Fruit fly (Drosophila melanogaster) Kc167 (cell line): ENCODE measurements around the gene CG31142.

Source experiments
- Myc ChIP-seq: fragments of >200 bp; optimal IDR thresholded peaks from 2 replicates; lab custom pipeline; 2017; ENCODE audit warnings: missing external identifiers
- Sin3A ChIP-seq: fragments of >200 bp; optimal IDR thresholded peaks from 2 replicates; lab custom pipeline; 2018; ENCODE audit warnings: missing external identifiers
- h ChIP-seq: fragments of >200 bp; optimal IDR thresholded peaks from 3 replicates; lab custom pipeline; 2018; ENCODE audit warnings: missing external identifiers
- insv ChIP-seq: fragments of >200 bp; optimal IDR thresholded peaks from 3 replicates; lab custom pipeline; 2018; ENCODE audit warnings: missing external identifiers
- psq ChIP-seq: fragments of >200 bp; optimal IDR thresholded peaks from 2 replicates; lab custom pipeline; 2017; ENCODE audit warnings: missing external identifiers
- ttk ChIP-seq: sonication (Bioruptor generic); optimal IDR thresholded peaks from 2 replicates; lab custom pipeline; 2017; ENCODE audit warnings: missing external identifiers

The CG31142 gene

dm6 chr3R:23919366-23919765 is 9.7 kb upstream of the CG31142 start:
- no peak for TF ChIP-seq Myc
- TF ChIP-seq insv (lab: Kevin White, UChicago) = no peak

dm6 chr3R:23920387-23920786 is 8.7 kb upstream of the CG31142 start:
- TF ChIP-seq insv (lab: Kevin White, UChicago) (no peak), Sin3A (no peak), psq (lab: Kevin White, UChicago) (no peak), Myc (no peak), ttk (lab: Kevin White, UChicago) (no peak), h (lab: Kevin White, UChicago) (no peak)

- TF ChIP-seq ttk (lab: Kevin White, UChicago) (no peak), Sin3A (no peak), psq (lab: Kevin White, UChicago) (no peak), h (lab: Kevin White, UChicago) (no peak), Myc (no peak), insv (lab: Kevin White, UChicago) (no peak)
Measured at dm6 chr3R:23920874-23921539, 8.0 kb upstream of the CG31142 start.

DNA sequence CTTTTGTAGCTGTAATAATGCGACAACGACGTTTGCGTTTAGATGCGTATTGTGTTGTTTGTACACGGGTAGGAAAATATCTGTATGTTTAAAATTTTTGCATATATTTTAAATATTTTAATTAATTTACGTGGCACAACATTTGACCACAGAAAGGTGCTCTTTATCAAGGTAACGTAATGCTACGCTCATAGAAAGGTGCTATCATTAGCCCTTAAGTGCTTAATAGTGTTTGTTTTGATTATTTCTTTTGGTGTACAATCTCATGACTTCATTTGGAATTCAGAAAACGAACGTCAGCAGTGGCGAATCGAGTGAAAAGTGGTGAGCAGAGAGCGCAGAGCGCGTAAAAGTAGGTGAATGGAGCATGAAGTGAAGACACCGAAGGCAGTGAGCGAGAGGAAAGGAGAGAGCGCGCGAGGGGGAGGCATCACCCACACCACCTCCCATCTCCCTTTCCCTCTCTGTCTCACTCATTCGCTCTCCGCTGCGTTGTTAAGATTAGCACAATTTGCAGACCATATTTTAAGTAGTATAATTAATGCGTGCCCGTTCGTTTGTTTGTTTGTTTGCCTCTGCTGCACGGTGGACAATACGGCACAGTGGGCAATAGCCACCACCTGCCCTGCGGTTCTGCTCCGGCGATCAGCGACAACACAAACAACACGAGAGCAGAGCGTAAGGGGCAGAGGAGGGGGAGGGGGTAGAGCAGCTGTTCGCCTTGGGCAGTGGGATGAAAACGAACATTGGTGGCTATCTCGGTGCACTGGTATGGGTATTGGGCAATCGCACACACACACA is 7.1 kb upstream of the CG31142 start:
- TF ChIP-seq Sin3A (no peak), psq (lab: Kevin White, UChicago) (no peak), ttk (lab: Kevin White, UChicago) (no peak), h (lab: Kevin White, UChicago) (no peak), insv (lab: Kevin White, UChicago) (no peak), Myc (no peak)

- TF ChIP-seq psq (lab: Kevin White, UChicago) (no peak), Sin3A (no peak)
Measured at dm6 chr3R:23922502-23923350, 6.3 kb upstream of the CG31142 start, which contains the start of the genes sba and CG31141. Gene sba, minus strand, starts transcription at chr3R:23922973. Gene CG31141, plus strand, starts transcription at chr3R:23923300.

DNA sequence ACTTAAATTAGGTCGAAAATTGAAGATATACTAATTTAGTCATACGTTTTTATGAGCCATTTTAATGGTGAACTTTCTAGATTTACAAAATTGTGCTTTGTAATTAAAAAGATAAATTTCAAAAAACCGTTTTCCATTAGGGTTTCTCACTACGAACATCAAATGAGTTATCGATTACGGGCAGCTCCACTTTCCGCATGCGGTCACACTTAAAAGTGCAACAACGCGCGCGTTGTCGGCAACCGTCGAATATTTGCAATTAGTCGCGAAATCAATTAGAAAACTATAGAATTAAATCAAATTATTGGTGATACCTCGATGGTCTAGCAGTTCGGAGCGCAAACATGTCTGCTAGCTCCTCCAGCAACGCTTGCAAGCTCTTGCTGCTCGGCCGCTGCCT is 4.8 kb upstream of the CG31142 start, which contains the start of gene Ndc1:
Ndc1 (plus strand) TSS at position 200 of the 400 bp plus-strand sequence.
- no peak for TF ChIP-seq psq (lab: Kevin White, UChicago)
- no peak for TF ChIP-seq Myc
- no peak for TF ChIP-seq ttk (lab: Kevin White, UChicago)
- TF ChIP-seq h (lab: Kevin White, UChicago) = no peak
- no peak for TF ChIP-seq insv (lab: Kevin White, UChicago)
- TF ChIP-seq Sin3A = no peak

DNA sequence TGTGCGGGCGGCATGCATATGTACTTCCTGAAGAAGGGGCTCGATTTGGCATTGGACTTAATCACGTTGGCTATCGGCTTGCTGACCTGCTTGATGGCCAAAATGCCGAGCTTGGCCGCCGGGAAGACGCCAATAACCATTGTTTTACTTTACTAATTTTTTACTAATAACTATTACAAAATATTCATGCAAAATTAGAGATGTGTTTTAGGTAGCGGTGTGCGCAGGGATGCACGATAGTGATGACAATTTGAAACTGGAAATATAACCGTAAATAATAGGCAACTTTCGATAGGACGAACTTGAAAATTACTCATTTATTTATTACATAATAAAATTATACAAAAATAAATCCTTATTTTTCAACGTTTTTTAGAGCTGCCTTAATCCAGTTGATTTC is 1.6 kb upstream of the CG31142 start, which contains the start of gene CG13601:
CG13601 (minus strand) TSS at position 206 of the 400 bp plus-strand sequence.
- TF ChIP-seq h (lab: Kevin White, UChicago) (no peak), psq (lab: Kevin White, UChicago) (no peak), insv (lab: Kevin White, UChicago) (no peak), Myc (no peak), Sin3A (no peak), ttk (lab: Kevin White, UChicago) (no peak)

- TF ChIP-seq Myc = no peak
- no peak for TF ChIP-seq ttk (lab: Kevin White, UChicago)
- no peak for TF ChIP-seq insv (lab: Kevin White, UChicago)
- TF ChIP-seq Sin3A = no peak
- no peak for TF ChIP-seq h (lab: Kevin White, UChicago)
- no peak for TF ChIP-seq psq (lab: Kevin White, UChicago)
Measured at dm6 chr3R:23931095-23931728, 2.2 kb downstream of the CG31142 start, which contains the start of the genes Rpt2 and CG13599. Gene Rpt2, minus strand, starts transcription at chr3R:23931558. Gene CG13599, plus strand, starts transcription at chr3R:23931639.

DNA sequence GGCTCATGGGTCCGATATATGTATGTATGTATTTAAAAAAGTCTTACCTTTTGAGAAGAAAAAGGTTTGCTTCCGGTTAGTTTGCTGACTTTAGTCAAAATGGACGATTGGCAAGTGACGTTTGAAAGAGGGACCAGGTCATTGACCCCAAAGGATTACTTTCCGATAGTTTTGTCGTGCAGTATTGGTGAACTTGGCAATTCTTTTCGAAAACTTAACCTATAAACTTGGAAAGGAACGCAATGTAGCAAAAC is 4.3 kb downstream of the CG31142 start, which contains the start of gene RpS19b:
RpS19b (minus strand) TSS at position 101 of the 254 bp plus-strand sequence.
- TF ChIP-seq ttk (lab: Kevin White, UChicago) = no peak
- no peak for TF ChIP-seq insv (lab: Kevin White, UChicago)
- TF ChIP-seq psq (lab: Kevin White, UChicago) = no peak
- no peak for TF ChIP-seq Myc
- TF ChIP-seq h (lab: Kevin White, UChicago) = no peak
- no peak for TF ChIP-seq Sin3A

dm6 chr3R:23933684-23934575 is 4.9 kb downstream of the CG31142 start, which contains the start of gene CG5854:
Gene CG5854, plus strand, starts transcription at chr3R:23933912.
- TF ChIP-seq ttk (lab: Kevin White, UChicago) (no peak), insv (lab: Kevin White, UChicago) (no peak), Sin3A (no peak), psq (lab: Kevin White, UChicago) (no peak), Myc (no peak), h (lab: Kevin White, UChicago) (no peak)
